Worm (Caenorhabditis elegans) whole organism, L4/young adult: ENCODE measurements around the gene K01A12.3.

Source experiments
- W03F9.2 ChIP-seq: fragments of 150-350 bp; optimal IDR thresholded peaks from 2 replicates; lab custom pipeline; 2014; ENCODE audit warnings: missing biosample characterization, missing genetic modification characterization
- him-1 ChIP-seq: sonication (generic microtip); optimal IDR thresholded peaks from 2 replicates; lab custom pipeline; 2016; ENCODE audit warnings: missing genotype, missing genetic modification reagents, missing genetic modification characterization, missing compliant biosample characterization

DNA sequence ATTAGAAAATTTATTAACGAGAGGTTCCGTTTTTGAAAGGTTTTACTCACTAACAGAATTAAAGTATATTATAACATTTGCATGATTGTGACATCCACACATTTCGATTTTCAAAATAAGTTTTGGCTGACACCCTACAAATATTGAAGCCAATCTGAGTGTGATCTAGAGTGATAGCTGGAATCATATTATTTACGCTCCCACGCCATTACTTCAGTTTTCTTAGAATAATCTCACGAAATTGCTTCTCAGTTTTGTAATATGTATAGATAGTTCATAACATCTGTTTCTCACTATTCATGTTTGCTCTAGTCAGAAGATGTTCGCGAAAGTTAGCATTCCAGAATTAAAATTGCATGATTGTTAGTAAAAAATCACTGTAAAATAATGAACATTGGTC, 12.7 kb downstream of the K01A12.3 start:
- no peak for TF ChIP-seq him-1
- TF ChIP-seq W03F9.2 (tag; lab: Kevin White, UChicago) = no peak
